Fruit fly (Drosophila melanogaster): ENCODE results near the gene CG33725.

Gene CG33725

DNA sequence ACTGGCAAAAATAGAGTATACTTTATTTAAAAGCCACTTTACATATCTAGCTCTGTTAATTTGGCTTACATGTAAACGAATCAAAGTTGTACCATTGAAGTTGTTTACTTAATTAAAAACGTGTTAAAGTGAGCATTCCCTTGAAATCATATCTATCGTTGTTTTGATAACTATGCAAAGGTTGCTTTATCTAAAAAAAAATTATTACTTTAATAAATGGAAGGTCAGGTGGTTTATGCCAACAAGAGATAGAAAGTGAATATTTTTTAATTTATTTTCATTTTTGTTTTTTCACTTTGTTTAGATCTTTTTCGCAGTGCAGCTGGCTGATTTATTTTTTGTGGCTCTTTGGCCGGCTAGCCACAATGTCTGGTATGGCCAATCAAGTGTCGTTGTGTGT, 508 bp downstream of the CG33725 start (continued):
- peak; percentile 66 for TF ChIP-seq gcm (GFP tag; optimal IDR thresholded peaks at IDR 0.05)
- TF ChIP-seq CG4617 (GFP tag; optimal IDR thresholded peaks at IDR 0.05; ENCODE audit: borderline replicate concordance): peak; percentile 23
- TF ChIP-seq CG14050 (GFP tag; IDR thresholded peaks at IDR 0.05): peak; percentile 62
- TF ChIP-seq CG6254 (GFP tag; optimal IDR thresholded peaks at IDR 0.05): peak; percentile 68
- TF ChIP-seq Ravus (GFP tag; IDR thresholded peaks at IDR 0.05): no peak
- peak; percentile 70 for TF ChIP-seq CG1233 (GFP tag; optimal IDR thresholded peaks at IDR 0.05)
- peak; percentile 79 for TF ChIP-seq CG17359 (tag; optimal IDR thresholded peaks at IDR 0.05)
- peak; percentile 10 for TF ChIP-seq mirr (GFP tag; optimal IDR thresholded peaks at IDR 0.05)
- no peak for TF ChIP-seq HLHmδ (GFP tag; optimal IDR thresholded peaks at IDR 0.05)
- 0 out of 2 replicates have a peak, but pooled peaks have one; percentile 33 for TF ChIP-seq Oaz (GFP tag; IDR thresholded peaks at IDR 0.05)
- peak; percentile 50 for TF ChIP-seq Dad (GFP tag; optimal IDR thresholded peaks at IDR 0.05)
- TF ChIP-seq lab (GFP tag; optimal IDR thresholded peaks at IDR 0.05): peak; percentile 68
- TF ChIP-seq CG2116 (GFP tag; optimal IDR thresholded peaks at IDR 0.05): peak; percentile 30
- TF ChIP-seq run (tag; optimal IDR thresholded peaks at IDR 0.05): peak; percentile 54
- no peak for TF ChIP-seq ac (GFP tag; optimal IDR thresholded peaks at IDR 0.05)
- TF ChIP-seq CG12769 (tag; optimal IDR thresholded peaks at IDR 0.05): no peak
- TF ChIP-seq CG17829 (tag; optimal IDR thresholded peaks at IDR 0.05): peak; percentile 80
- TF ChIP-seq Jarid2 (GFP tag; optimal IDR thresholded peaks at IDR 0.05): peak; percentile 38
- TF ChIP-seq Gug (GFP tag; IDR thresholded peaks at IDR 0.05): no peak; the same call in 2 of the 4 replicates
- peak; percentile 22 for TF ChIP-seq jumu (GFP tag; optimal IDR thresholded peaks at IDR 0.05)
- peak; percentile 56 for TF ChIP-seq caup (GFP tag; optimal IDR thresholded peaks at IDR 0.05; ENCODE audit: severe bottlenecking)
- TF ChIP-seq gce (GFP tag; IDR thresholded peaks at IDR 0.05): peak; percentile 42; the same call in 1 of the 3 replicates
- TF ChIP-seq CG6683 (GFP tag; optimal IDR thresholded peaks at IDR 0.05): peak; percentile 19
- no peak for TF ChIP-seq CG7963 (GFP tag; IDR thresholded peaks at IDR 0.05; ENCODE audit: partially characterized antibody)
- TF ChIP-seq Dp (GFP tag; optimal IDR thresholded peaks at IDR 0.05): no peak
- peak; percentile 75 for TF ChIP-seq CG12104 (GFP tag; optimal IDR thresholded peaks at IDR 0.05)
- TF ChIP-seq CG33557 (GFP tag; optimal IDR thresholded peaks at IDR 0.05): no peak
- TF ChIP-seq Sox100B (GFP tag; optimal IDR thresholded peaks at IDR 0.05): peak; percentile 86
- no peak for TF ChIP-seq CG34224 (GFP tag; IDR thresholded peaks at IDR 0.05; ENCODE audit: partially characterized antibody)
- TF ChIP-seq CG10147 (GFP tag; optimal IDR thresholded peaks at IDR 0.05): peak; percentile 72
- no peak for TF ChIP-seq bbx (GFP tag; IDR thresholded peaks at IDR 0.05; ENCODE audit: partially characterized antibody)
- TF ChIP-seq CG9437 (GFP tag; optimal IDR thresholded peaks at IDR 0.05): peak; percentile 78
- no peak for TF ChIP-seq Scr (GFP tag; IDR thresholded peaks at IDR 0.05; ENCODE audit: partially characterized antibody)
- peak; percentile 80 for TF ChIP-seq tgo (GFP tag; IDR thresholded peaks at IDR 0.05)
- peak; percentile 14 for TF ChIP-seq CG30431 (GFP tag; optimal IDR thresholded peaks at IDR 0.05)
- peak; percentile 52; the same call in 1 of the 2 replicates for TF ChIP-seq CG11696 (GFP tag; IDR thresholded peaks at IDR 0.05)
- TF ChIP-seq pum (GFP tag; optimal IDR thresholded peaks at IDR 0.05): peak; percentile 57
- no peak for TF ChIP-seq nerfin-2 (GFP tag; IDR thresholded peaks at IDR 0.05; ENCODE audit: partially characterized antibody)
- peak; percentile 57 to 66 for TF ChIP-seq dpn (GFP tag; optimal IDR thresholded peaks at IDR 0.05)
- TF ChIP-seq C15 (GFP tag; IDR thresholded peaks at IDR 0.05): no peak
- peak; percentile 43 for TF ChIP-seq CG8281 (tag; optimal IDR thresholded peaks at IDR 0.05)
- TF ChIP-seq CG12236 (GFP tag; optimal IDR thresholded peaks at IDR 0.05): peak; percentile 48
- TF ChIP-seq nom (GFP tag; optimal IDR thresholded peaks at IDR 0.05): no peak
- peak; percentile 75 for TF ChIP-seq nerfin-1 (tag; optimal IDR thresholded peaks at IDR 0.05)
- peak; percentile 84 for TF ChIP-seq CG7839 (tag; optimal IDR thresholded peaks at IDR 0.05)
- peak; percentile 41 for TF ChIP-seq CG7372 (GFP tag; IDR thresholded peaks at IDR 0.05)
- no peak for TF ChIP-seq CG6813 (GFP tag; optimal IDR thresholded peaks at IDR 0.05)
- peak; percentile 17 for TF ChIP-seq repo (GFP tag; optimal IDR thresholded peaks at IDR 0.05)
- TF ChIP-seq onecut (GFP tag; IDR thresholded peaks at IDR 0.05): peak; percentile 50
